Worm (Caenorhabditis elegans): Measurements from ENCODE around the gene srlf-36.

DNA sequence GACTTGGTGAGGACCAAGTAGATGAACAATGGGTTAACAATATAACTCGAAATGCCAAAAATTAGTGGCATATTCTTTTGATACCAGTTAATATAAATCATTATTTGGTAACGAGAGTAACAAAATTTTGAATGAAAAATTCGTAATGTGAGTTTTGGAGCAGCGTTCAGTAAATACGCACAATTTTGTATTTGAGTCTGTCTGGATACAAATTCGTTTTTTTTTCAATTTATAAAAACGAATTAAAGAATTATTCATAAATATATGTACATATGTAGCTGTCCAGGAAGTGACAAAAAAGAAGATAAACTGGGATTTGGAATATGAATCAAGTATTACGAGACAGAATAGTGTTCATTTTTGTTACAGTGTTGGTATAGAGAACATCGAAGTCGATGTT, 43.4 kb upstream of the srlf-36 start, which contains the start of gene srj-5:
- TF ChIP-seq W03F9.2 (tag; optimal IDR thresholded peaks at IDR 0.05): no peak
- no peak for TF ChIP-seq dao-5 (tag; optimal IDR thresholded peaks at IDR 0.05)

Data from whole organism, L4/young adult.